Fruit fly (Drosophila melanogaster) whole organism, prepupa: Measurements from ENCODE around the gene Sik2.

ENCODE experiments used
- CG10669 ChIP-seq: fragments of 200-800 bp; sonication (Bioruptor generic); optimal IDR thresholded peaks from 3 replicates; lab custom pipeline; 2018; ENCODE audit warnings: missing biosample characterization, mild to moderate bottlenecking, missing genetic modification characterization, moderate library complexity
- CG1621 ChIP-seq: fragments of 200-800 bp; sonication (Bioruptor generic); optimal IDR thresholded peaks from 3 replicates; lab custom pipeline; 2018; ENCODE audit warnings: missing biosample characterization, mild to moderate bottlenecking, missing genetic modification characterization
- Sox15 ChIP-seq: fragments of 200-800 bp; sonication (Bioruptor generic); optimal IDR thresholded peaks from 3 replicates; lab custom pipeline; 2016; ENCODE audit warnings: missing biosample characterization, missing genetic modification characterization

- no peak for TF ChIP-seq Sox15 (GFP tag; lab: Kevin White, UChicago)
- TF ChIP-seq CG1621 (tag; lab: Kevin White, UChicago) = no peak
- no peak for TF ChIP-seq CG10669 (GFP tag; lab: Kevin White, UChicago)
These were observed 25.8 kb upstream of the Sik2 start for dm6 chrX:2087501-2087900.
